Worm (Caenorhabditis elegans) whole organism, young adult: ENCODE results near the gene F26F4.2.

Source experiments
- B0035.1 ChIP-seq: sonication (generic microtip); optimal IDR thresholded peaks from 2 replicates; lab custom pipeline; 2016; ENCODE audit warnings: missing genetic modification characterization, mild to moderate bottlenecking, missing compliant biosample characterization, missing genotype, missing genetic modification reagents
- F55B11.4 ChIP-seq: sonication (generic microtip); optimal IDR thresholded peaks from 2 replicates; lab custom pipeline; 2016; ENCODE audit warnings: missing compliant biosample characterization, missing genetic modification characterization, borderline replicate concordance; ENCODE audit not compliant: insufficient read depth
- K11D2.4 ChIP-seq: fragments of 200-800 bp; sonication (Bioruptor generic); IDR thresholded peaks from 2 replicates; pipeline ENCODE4 v1.3.6; 2022; ENCODE audit warnings: missing genetic modification reagents, missing genetic modification characterization, missing compliant biosample characterization
- Y53G8AR.9 ChIP-seq: fragments of 200-800 bp; sonication (Bioruptor generic); conservative IDR thresholded peaks from 2 replicates; pipeline ENCODE4 v1.3.6; 2022; ENCODE audit warnings: missing genetic modification reagents, missing genetic modification characterization, missing compliant biosample characterization
- Y67H2A.10 ChIP-seq: fragments of 200-800 bp; sonication (Bioruptor generic); conservative IDR thresholded peaks from 2 replicates; pipeline ENCODE4 v1.3.6; 2022; ENCODE audit warnings: missing genetic modification reagents, missing genetic modification characterization, missing compliant biosample characterization
- ama-1 ChIP-seq, 3 experiments: fragments of 150-350 bp in 1 of 3; sonication (generic microtip) in 2 of 3; optimal IDR thresholded peaks; 2 replicates each; lab custom pipeline; 2014 to 2018; ENCODE audit warnings: missing biosample characterization in 2 of 3, missing genetic modification characterization in 2 of 3, missing genetic modification reagents in 2 of 3
- aptf-2 ChIP-seq: fragments of 200-800 bp; sonication (Bioruptor generic); conservative IDR thresholded peaks from 2 replicates; pipeline ENCODE4 v1.3.6; 2022; ENCODE audit warnings: missing genetic modification reagents, missing genetic modification characterization, missing compliant biosample characterization
- atf-7 ChIP-seq: sonication (generic microtip); optimal IDR thresholded peaks from 2 replicates; lab custom pipeline; 2017; ENCODE audit warnings: mild to moderate bottlenecking, missing genetic modification characterization, missing compliant biosample characterization
- athp-1 ChIP-seq: sonication (generic microtip); optimal IDR thresholded peaks from 2 replicates; lab custom pipeline; 2017; ENCODE audit warnings: mild to moderate bottlenecking, missing genetic modification characterization, missing compliant biosample characterization
- attf-3 ChIP-seq: fragments of 200-800 bp; sonication (Bioruptor generic); conservative IDR thresholded peaks from 2 replicates; pipeline ENCODE4 v1.3.6; 2022; ENCODE audit warnings: missing genetic modification reagents, missing genetic modification characterization, missing compliant biosample characterization
- attf-6 ChIP-seq: fragments of 200-800 bp; sonication (Bioruptor generic); IDR thresholded peaks from 2 replicates; pipeline ENCODE4 v1.3.6; 2022; ENCODE audit warnings: missing genetic modification reagents, missing genetic modification characterization, missing compliant biosample characterization
- cebp-2 ChIP-seq: fragments of 200-800 bp; sonication (Bioruptor generic); IDR thresholded peaks from 2 replicates; pipeline ENCODE4 v1.3.6; 2022; ENCODE audit warnings: missing genetic modification characterization, missing compliant biosample characterization
- ceh-79 ChIP-seq: sonication (generic microtip); optimal IDR thresholded peaks from 2 replicates; lab custom pipeline; 2017; ENCODE audit warnings: mild to moderate bottlenecking, missing genetic modification characterization, missing compliant biosample characterization
- efl-1 ChIP-seq: fragments of 150-350 bp; optimal IDR thresholded peaks from 2 replicates; lab custom pipeline; 2014; ENCODE audit warnings: missing biosample characterization, missing genetic modification reagents, missing genetic modification characterization
- ekl-4 ChIP-seq: fragments of 200-800 bp; sonication (Bioruptor generic); IDR thresholded peaks from 2 replicates; pipeline ENCODE4 v1.3.6; 2022; ENCODE audit warnings: missing genetic modification reagents, missing genetic modification characterization, missing compliant biosample characterization
- gei-17 ChIP-seq: fragments of 200-800 bp; sonication (Bioruptor generic); optimal IDR thresholded peaks from 2 replicates; lab custom pipeline; 2018; ENCODE audit warnings: mild to moderate bottlenecking, missing genetic modification characterization, missing compliant biosample characterization
- hlh-12 ChIP-seq: sonication (generic microtip); optimal IDR thresholded peaks from 2 replicates; lab custom pipeline; 2016; ENCODE audit warnings: missing genetic modification characterization, missing compliant biosample characterization
- let-607 ChIP-seq, 2 experiments: fragments of 200-800 bp in 1 of 2; sonication (Bioruptor generic) in 1 of 2; sonication (generic microtip) in 1 of 2; optimal IDR thresholded peaks; 2 replicates each; lab custom pipeline; 2016 to 2018; ENCODE audit warnings: mild to moderate bottlenecking in 2 of 2, missing compliant biosample characterization in 2 of 2, missing genetic modification characterization in 2 of 2, moderate library complexity in 2 of 2, missing genotype in 1 of 2
- lin-26 ChIP-seq: fragments of 200-800 bp; sonication (Bioruptor generic); IDR thresholded peaks from 2 replicates; pipeline ENCODE4 v1.3.6; 2022; ENCODE audit warnings: missing genetic modification reagents, missing genetic modification characterization, missing compliant biosample characterization
- madf-6 ChIP-seq: fragments of 200-800 bp; sonication (Bioruptor generic); IDR thresholded peaks from 2 replicates; pipeline ENCODE4 v1.3.6; 2022; ENCODE audit warnings: missing genetic modification reagents, missing genetic modification characterization, missing compliant biosample characterization
- mxl-1 ChIP-seq: sonication (generic microtip); optimal IDR thresholded peaks from 2 replicates; lab custom pipeline; 2016; ENCODE audit warnings: missing genetic modification characterization, missing compliant biosample characterization
- nhr-27 ChIP-seq: fragments of 200-800 bp; sonication (Bioruptor generic); optimal IDR thresholded peaks from 2 replicates; lab custom pipeline; 2018; ENCODE audit warnings: mild to moderate bottlenecking, missing genetic modification characterization, moderate library complexity, missing compliant biosample characterization
- pha-4 ChIP-seq: fragments of 150-350 bp; sonication (generic microtip); optimal IDR thresholded peaks from 2 replicates; lab custom pipeline; 2014; ENCODE audit warnings: missing biosample characterization, missing genetic modification reagents, missing genetic modification characterization
- rpc-1 ChIP-seq, 2 experiments: fragments of 150-350 bp in 1 of 2; sonication (generic microtip) in 1 of 2; optimal IDR thresholded peaks; 2 replicates each; lab custom pipeline; 2014 to 2018; ENCODE audit warnings: missing biosample characterization in 1 of 2, missing genetic modification characterization in 1 of 2, missing genetic modification reagents in 1 of 2, missing genotype in 1 of 2
- snpc-1.1 ChIP-seq: sonication (generic microtip); optimal IDR thresholded peaks from 2 replicates; lab custom pipeline; 2017; ENCODE audit warnings: missing genetic modification characterization, mild to moderate bottlenecking, missing compliant biosample characterization, antibody characterized with exemption, moderate library complexity, missing genotype, missing genetic modification reagents; ENCODE audit not compliant: insufficient read depth
- snpc-1.3 ChIP-seq: sonication (generic microtip); optimal IDR thresholded peaks from 2 replicates; lab custom pipeline; 2017; ENCODE audit warnings: missing genetic modification characterization, mild to moderate bottlenecking, missing compliant biosample characterization, antibody characterized with exemption, moderate library complexity, missing genotype, missing genetic modification reagents; ENCODE audit not compliant: insufficient read depth
- snpc-3.4 ChIP-seq: sonication (generic microtip); optimal IDR thresholded peaks from 2 replicates; lab custom pipeline; 2017; ENCODE audit warnings: missing genetic modification characterization, mild to moderate bottlenecking, missing compliant biosample characterization, antibody characterized with exemption, moderate library complexity, missing genotype, missing genetic modification reagents
- zfh-2 ChIP-seq: fragments of 200-800 bp; sonication (Bioruptor generic); conservative IDR thresholded peaks from 2 replicates; pipeline ENCODE4 v1.3.6; 2022; ENCODE audit warnings: missing genetic modification reagents, missing genetic modification characterization, missing compliant biosample characterization
- ztf-28 ChIP-seq: fragments of 200-800 bp; sonication (Bioruptor generic); IDR thresholded peaks from 2 replicates; pipeline ENCODE4 v1.3.6; 2022; ENCODE audit warnings: missing genetic modification reagents, missing genetic modification characterization, missing compliant biosample characterization

The F26F4.2 gene

ce11 chrIII:4934896-4935628, 24.0 kb downstream of the F26F4.2 start, which contains the start of gene mrps-18C:
Gene mrps-18C, plus strand, starts transcription at chrIII:4935578.
- TF ChIP-seq snpc-3.4 (tag; lab: Kevin White, UChicago) (no peak), ekl-4 (no peak), Y67H2A.10 (GFP tag; lab: Robert Waterston, UW) (no peak), snpc-1.3 (tag; lab: Kevin White, UChicago) (no peak), efl-1 (GFP tag; lab: Kevin White, UChicago) (peak; percentile 4), ama-1 (optimal IDR thresholded peaks at IDR 0.05; lab: Kevin White, UChicago) (no peak), ama-1 (GFP tag; optimal IDR thresholded peaks at IDR 0.05; lab: Kevin White, UChicago) (no peak), attf-3 (peak; percentile 92), zfh-2 (no peak), lin-26 (GFP tag; lab: Robert Waterston, UW) (no peak), rpc-1 (optimal IDR thresholded peaks at IDR 0.05; lab: Kevin White, UChicago) (no peak), rpc-1 (tag; optimal IDR thresholded peaks at IDR 0.05; lab: Kevin White, UChicago) (no peak), attf-6 (GFP tag; lab: Robert Waterston, UW) (no peak), nhr-27 (tag; lab: Kevin White, UChicago) (no peak)
- TF ChIP-seq, all 124 proteins: peak for 2

ce11 chrIII:4937022-4937421, 26.0 kb downstream of the F26F4.2 start, which contains the start of gene fsn-1:
Gene fsn-1, plus strand, starts transcription at chrIII:4937322.
- TF ChIP-seq B0035.1 (tag; lab: Kevin White, UChicago) (no peak), K11D2.4 (GFP tag; lab: Robert Waterston, UW) (no peak), madf-6 (GFP tag; lab: Robert Waterston, UW) (0 out of 2 replicates have a peak, but pooled peaks have one; percentile 37), Y53G8AR.9 (GFP tag; lab: Robert Waterston, UW) (0 out of 2 replicates have a peak, but pooled peaks have one; percentile 21), aptf-2 (GFP tag; lab: Robert Waterston, UW) (no peak)

- TF ChIP-seq let-607 (tag; optimal IDR thresholded peaks at IDR 0.05; lab: Kevin White, UChicago) (no peak), Y53G8AR.9 (GFP tag; lab: Robert Waterston, UW) (0 out of 2 replicates have a peak, but pooled peaks have one; percentile 17)
Measured at ce11 chrIII:4939267-4939666, 28.2 kb downstream of the F26F4.2 start, which contains the start of gene rpb-2. Gene rpb-2, plus strand, starts transcription at chrIII:4939567.

- no peak for TF ChIP-seq cebp-2 (GFP tag; lab: Robert Waterston, UW)
- TF ChIP-seq atf-7: no peak
- no peak for TF ChIP-seq athp-1 (tag; lab: Kevin White, UChicago)
- TF ChIP-seq snpc-1.1 (tag; lab: Kevin White, UChicago): no peak
- TF ChIP-seq ztf-28 (GFP tag; lab: Robert Waterston, UW): no peak
- no peak for TF ChIP-seq pha-4
- TF ChIP-seq let-607 (tag; optimal IDR thresholded peaks at IDR 0.05; lab: Kevin White, UChicago): no peak
- TF ChIP-seq hlh-12 (tag; lab: Kevin White, UChicago): no peak
- TF ChIP-seq gei-17 (GFP tag; lab: Kevin White, UChicago): no peak
- TF ChIP-seq madf-6 (GFP tag; lab: Robert Waterston, UW): no peak
- TF ChIP-seq ceh-79 (tag; lab: Kevin White, UChicago): no peak
- TF ChIP-seq aptf-2 (GFP tag; lab: Robert Waterston, UW): no peak
- no peak for TF ChIP-seq mxl-1 (tag; lab: Kevin White, UChicago)
- no peak for TF ChIP-seq F55B11.4 (tag; lab: Kevin White, UChicago)
Measured at ce11 chrIII:4944213-4944612, 33.2 kb downstream of the F26F4.2 start, which contains the start of gene ntl-9. Gene ntl-9, plus strand, starts transcription at chrIII:4944513.
